Fruit fly (Drosophila melanogaster) whole organism: ENCODE measurements around the gene CG9933.
A peak's percentile ranks its signal among the peaks of the same experiment; 100 is the strongest.

Experiments used
- CG8478 ChIP-seq: fragments of >200 bp; optimal IDR thresholded peaks from 2 replicates; lab custom pipeline; 2018; ENCODE audit warnings: inconsistent platforms
- Dll ChIP-seq: fragments of >200 bp; optimal IDR thresholded peaks from 2 replicates; lab custom pipeline; 2017
- EcR ChIP-seq, 2 experiments: fragments of >200 bp; optimal IDR thresholded peaks; 2 replicates each; lab custom pipeline; 2017; ENCODE audit warnings: missing biosample characterization in 2 of 2, missing genetic modification characterization in 2 of 2, missing genetic modification reagents in 2 of 2
- pan ChIP-seq: fragments of >200 bp; optimal IDR thresholded peaks from 2 replicates; lab custom pipeline; 2017
- psq ChIP-seq: fragments of >200 bp; optimal IDR thresholded peaks from 2 replicates; lab custom pipeline; 2017
- usp ChIP-seq: fragments of >200 bp; optimal IDR thresholded peaks from 2 replicates; lab custom pipeline; 2017; ENCODE audit warnings: missing biosample characterization, missing genetic modification characterization, mixed read lengths

Gene CG9933

dm6 chr2L:12975367-12975655 is 45.8 kb downstream of the CG9933 start:
- no peak for TF ChIP-seq EcR (GFP tag; optimal IDR thresholded peaks at IDR 0.05; lab: Kevin White, UChicago)
- no peak for TF ChIP-seq usp (GFP tag; lab: Kevin White, UChicago)
- no peak for TF ChIP-seq psq (lab: Kevin White, UChicago)
- no peak for TF ChIP-seq CG8478 (lab: Kevin White, UChicago)
- no peak for TF ChIP-seq pan (lab: Kevin White, UChicago)
- no peak for TF ChIP-seq Dll (lab: Kevin White, UChicago)

dm6 chr2L:12974562-12975366 is 46.3 kb downstream of the CG9933 start:
- TF ChIP-seq Dll (lab: Kevin White, UChicago) (peak; percentile 34), pan (lab: Kevin White, UChicago) (no peak), psq (lab: Kevin White, UChicago) (no peak)

- TF ChIP-seq usp (GFP tag; lab: Kevin White, UChicago) (no peak), Dll (lab: Kevin White, UChicago) (no peak), CG8478 (lab: Kevin White, UChicago) (no peak), EcR (GFP tag; optimal IDR thresholded peaks at IDR 0.05; lab: Kevin White, UChicago) (no peak), pan (lab: Kevin White, UChicago) (no peak), psq (lab: Kevin White, UChicago) (no peak)
Observed at dm6 chr2L:12974045-12974539, 47.0 kb downstream of the CG9933 start, which contains the start of gene Vha68-2. Gene Vha68-2, plus strand, starts transcription at chr2L:12974322.
